Worm (Caenorhabditis elegans) whole organism, L2 larva: Measurements from ENCODE around the gene his-37.

Experiments
- C34F6.9 ChIP-seq: fragments of 150-350 bp; optimal IDR thresholded peaks from 2 replicates; lab custom pipeline; 2014; ENCODE audit warnings: missing biosample characterization, missing genetic modification characterization
- F13H6.1 ChIP-seq: sonication (generic microtip); optimal IDR thresholded peaks from 2 replicates; lab custom pipeline; 2016; ENCODE audit warnings: missing genetic modification characterization, missing compliant biosample characterization
- Y55F3AM.14 ChIP-seq: fragments of 200-800 bp; sonication (Bioruptor generic); optimal IDR thresholded peaks from 2 replicates; lab custom pipeline; 2018; ENCODE audit warnings: mild to moderate bottlenecking, missing genetic modification characterization, missing compliant biosample characterization
- ZK546.5 ChIP-seq: sonication (generic microtip); optimal IDR thresholded peaks from 2 replicates; lab custom pipeline; 2017; ENCODE audit warnings: missing biosample characterization, missing genetic modification characterization
- aly-2 ChIP-seq: fragments of 150-350 bp; optimal IDR thresholded peaks from 2 replicates; lab custom pipeline; 2014; ENCODE audit warnings: missing biosample characterization, missing genetic modification characterization
- ama-1 ChIP-seq: fragments of 150-350 bp; optimal IDR thresholded peaks from 2 replicates; lab custom pipeline; 2018; ENCODE audit warnings: inconsistent platforms
- blmp-1 ChIP-seq: sonication (generic microtip); optimal IDR thresholded peaks from 2 replicates; lab custom pipeline; 2017; ENCODE audit warnings: missing genetic modification characterization, mild to moderate bottlenecking, missing compliant biosample characterization, antibody characterized with exemption, moderate library complexity; ENCODE audit not compliant: insufficient read depth
- ceh-16 ChIP-seq: fragments of 150-350 bp; optimal IDR thresholded peaks from 2 replicates; lab custom pipeline; 2014; ENCODE audit warnings: missing biosample characterization, missing genetic modification characterization
- ceh-82 ChIP-seq: fragments of 150-350 bp; optimal IDR thresholded peaks from 2 replicates; lab custom pipeline; 2014; ENCODE audit warnings: missing biosample characterization, missing genetic modification characterization
- dmd-4 ChIP-seq: sonication (generic microtip); optimal IDR thresholded peaks from 2 replicates; lab custom pipeline; 2017; ENCODE audit warnings: missing biosample characterization, missing genetic modification characterization
- egl-27 ChIP-seq: sonication (generic microtip); optimal IDR thresholded peaks from 3 replicates; lab custom pipeline; 2017; ENCODE audit warnings: missing biosample characterization, missing genetic modification reagents, missing genetic modification characterization
- elt-1 ChIP-seq: fragments of 150-350 bp; optimal IDR thresholded peaks from 2 replicates; lab custom pipeline; 2014; ENCODE audit warnings: missing biosample characterization, missing genetic modification characterization
- elt-3 ChIP-seq: sonication (generic microtip); optimal IDR thresholded peaks from 2 replicates; lab custom pipeline; 2017; ENCODE audit warnings: missing biosample characterization, missing genetic modification characterization
- fos-1 ChIP-seq: fragments of 150-350 bp; optimal IDR thresholded peaks from 2 replicates; lab custom pipeline; 2014; ENCODE audit warnings: missing biosample characterization, missing genetic modification characterization
- gmeb-1 ChIP-seq: fragments of 150-350 bp; optimal IDR thresholded peaks from 2 replicates; lab custom pipeline; 2014; ENCODE audit warnings: missing biosample characterization, missing genetic modification characterization
- lin-11 ChIP-seq: fragments of 150-350 bp; sonication (generic microtip); optimal IDR thresholded peaks from 2 replicates; lab custom pipeline; 2014; ENCODE audit warnings: missing biosample characterization, missing genetic modification characterization, inconsistent platforms, mixed read lengths
- lin-13 ChIP-seq: fragments of 150-350 bp; optimal IDR thresholded peaks from 2 replicates; lab custom pipeline; 2014; ENCODE audit warnings: missing biosample characterization, missing genetic modification reagents, missing genetic modification characterization
- lsy-2 ChIP-seq, 2 experiments: fragments of 150-350 bp in 1 of 2; sonication (generic microtip) in 1 of 2; optimal IDR thresholded peaks; 2 replicates each; lab custom pipeline; 2014 to 2017; ENCODE audit warnings: missing biosample characterization in 2 of 2, missing genetic modification characterization in 2 of 2
- mab-5 ChIP-seq: fragments of 150-350 bp; optimal IDR thresholded peaks from 2 replicates; lab custom pipeline; 2014; ENCODE audit warnings: missing biosample characterization, missing genetic modification characterization
- mbf-1 ChIP-seq: sonication (generic microtip); optimal IDR thresholded peaks from 2 replicates; lab custom pipeline; 2017; ENCODE audit warnings: missing biosample characterization, missing genetic modification characterization
- mdl-1 ChIP-seq, 2 experiments: fragments of 150-350 bp in 1 of 2; sonication (generic microtip) in 1 of 2; optimal IDR thresholded peaks; 2 replicates each; lab custom pipeline; 2017; ENCODE audit warnings: missing biosample characterization in 2 of 2, missing genetic modification characterization in 2 of 2
- nhr-10 ChIP-seq: sonication (generic microtip); optimal IDR thresholded peaks from 2 replicates; lab custom pipeline; 2017; ENCODE audit warnings: missing biosample characterization, missing genetic modification characterization
- nhr-11 ChIP-seq: fragments of 150-350 bp; optimal IDR thresholded peaks from 2 replicates; lab custom pipeline; 2014; ENCODE audit warnings: missing biosample characterization, missing genetic modification characterization
- nhr-129 ChIP-seq: fragments of 150-350 bp; optimal IDR thresholded peaks from 2 replicates; lab custom pipeline; 2014; ENCODE audit warnings: missing biosample characterization, missing genetic modification characterization
- nhr-21 ChIP-seq: fragments of 150-350 bp; optimal IDR thresholded peaks from 2 replicates; lab custom pipeline; 2014; ENCODE audit warnings: missing biosample characterization, missing genetic modification characterization
- nhr-23 ChIP-seq: fragments of 150-350 bp; optimal IDR thresholded peaks from 2 replicates; lab custom pipeline; 2014; ENCODE audit warnings: missing biosample characterization, missing genetic modification reagents, missing genetic modification characterization
- nhr-237 ChIP-seq: fragments of 150-350 bp; optimal IDR thresholded peaks from 2 replicates; lab custom pipeline; 2014; ENCODE audit warnings: missing biosample characterization, missing genetic modification characterization
- nhr-25 ChIP-seq: fragments of 150-350 bp; sonication (generic microtip); optimal IDR thresholded peaks from 3 replicates; lab custom pipeline; 2014; ENCODE audit warnings: missing biosample characterization, missing genetic modification characterization
- nhr-6 ChIP-seq: fragments of 150-350 bp; optimal IDR thresholded peaks from 2 replicates; lab custom pipeline; 2014; ENCODE audit warnings: missing biosample characterization, missing genetic modification characterization
- nhr-77 ChIP-seq: fragments of 150-350 bp; optimal IDR thresholded peaks from 2 replicates; lab custom pipeline; 2014; ENCODE audit warnings: missing biosample characterization, missing genetic modification characterization
- sem-4 ChIP-seq: fragments of 150-350 bp; optimal IDR thresholded peaks from 2 replicates; lab custom pipeline; 2014; ENCODE audit warnings: missing biosample characterization, missing genetic modification reagents, missing genetic modification characterization
- sma-3 ChIP-seq: sonication (generic microtip); optimal IDR thresholded peaks from 2 replicates; lab custom pipeline; 2016; ENCODE audit warnings: missing genetic modification reagents, missing genetic modification characterization, missing compliant biosample characterization
- sma-9 ChIP-seq, 2 experiments: fragments of 150-350 bp in 1 of 2; sonication (generic microtip) in 1 of 2; optimal IDR thresholded peaks; 2 replicates each; lab custom pipeline; 2014 to 2016; ENCODE audit warnings: missing genetic modification characterization in 2 of 2, mild to moderate bottlenecking in 1 of 2, missing biosample characterization in 1 of 2, missing compliant biosample characterization in 1 of 2, missing genetic modification reagents in 1 of 2, moderate library complexity in 1 of 2
- snpc-4 ChIP-seq: fragments of 150-350 bp; optimal IDR thresholded peaks from 2 replicates; lab custom pipeline; 2014; ENCODE audit warnings: missing biosample characterization, missing genetic modification characterization
- unc-55 ChIP-seq: fragments of 150-350 bp; sonication (generic microtip); optimal IDR thresholded peaks from 3 replicates; lab custom pipeline; 2014; ENCODE audit warnings: missing biosample characterization, missing genetic modification reagents, missing genetic modification characterization
- unc-62 ChIP-seq: fragments of 150-350 bp; optimal IDR thresholded peaks from 2 replicates; lab custom pipeline; 2014; ENCODE audit warnings: missing biosample characterization, missing genetic modification reagents, missing genetic modification characterization
- ztf-1 ChIP-seq: fragments of 200-800 bp; sonication (Bioruptor generic); conservative IDR thresholded peaks from 2 replicates; pipeline ENCODE4 v1.3.6; 2022; ENCODE audit warnings: missing genetic modification characterization, missing compliant biosample characterization
- ztf-11 ChIP-seq: sonication (generic microtip); optimal IDR thresholded peaks from 2 replicates; lab custom pipeline; 2017; ENCODE audit warnings: missing biosample characterization, missing genetic modification characterization
- ztf-4 ChIP-seq: fragments of 150-350 bp; optimal IDR thresholded peaks from 2 replicates; lab custom pipeline; 2014; ENCODE audit warnings: missing biosample characterization, missing genetic modification characterization

Gene his-37

ce11 chrV:9576991-9577390, 30.1 kb downstream of the his-37 start, which contains the start of gene F25B3.2:
Gene F25B3.2, plus strand, starts transcription at chrV:9577291.
- TF ChIP-seq sem-4 (no peak), Y55F3AM.14 (no peak), lin-13 (GFP tag; lab: Kevin White, UChicago) (no peak), ztf-11 (tag; lab: Kevin White, UChicago) (no peak), unc-62 (GFP tag; lab: Kevin White, UChicago) (no peak), ceh-82 (no peak), unc-55 (no peak), nhr-21 (no peak), blmp-1 (tag; lab: Kevin White, UChicago) (no peak), ztf-1 (no peak), aly-2 (tag; lab: Kevin White, UChicago) (no peak), nhr-23 (tag; lab: Kevin White, UChicago) (no peak), F13H6.1 (tag; lab: Kevin White, UChicago) (no peak), ZK546.5 (no peak), ama-1 (lab: Kevin White, UChicago) (no peak), gmeb-1 (tag; lab: Kevin White, UChicago) (no peak)

ce11 chrV:9582594-9583322, 35.9 kb downstream of the his-37 start, which contains the start of gene rtfo-1:
Gene rtfo-1, minus strand, starts transcription at chrV:9582644.
- no peak for TF ChIP-seq nhr-25 (tag; lab: Kevin White, UChicago)
- no peak for TF ChIP-seq nhr-11 (tag; lab: Kevin White, UChicago)
- TF ChIP-seq F13H6.1 (tag; lab: Kevin White, UChicago): peak; percentile 53
- no peak for TF ChIP-seq mbf-1 (tag; lab: Kevin White, UChicago)
- TF ChIP-seq gmeb-1 (tag; lab: Kevin White, UChicago): peak; percentile 60
- peak; percentile 30 for TF ChIP-seq sma-9 (GFP tag; optimal IDR thresholded peaks at IDR 0.05; lab: Kevin White, UChicago)
- TF ChIP-seq sma-9 (tag; optimal IDR thresholded peaks at IDR 0.05; lab: Kevin White, UChicago): no peak
- TF ChIP-seq ama-1 (lab: Kevin White, UChicago): no peak
- no peak for TF ChIP-seq Y55F3AM.14
- peak; percentile 40 for TF ChIP-seq lin-13 (GFP tag; lab: Kevin White, UChicago)
- TF ChIP-seq egl-27: no peak
- no peak for TF ChIP-seq nhr-10 (tag; lab: Kevin White, UChicago)
- peak; percentile 7 for TF ChIP-seq ztf-4 (tag; lab: Kevin White, UChicago)
- TF ChIP-seq ceh-82: no peak
- TF ChIP-seq elt-1 (tag; lab: Kevin White, UChicago): no peak
- peak; percentile 45 for TF ChIP-seq C34F6.9 (tag; lab: Kevin White, UChicago)
- TF ChIP-seq nhr-6 (tag; lab: Kevin White, UChicago): no peak
- no peak for TF ChIP-seq ztf-1
- TF ChIP-seq ceh-16 (tag; lab: Kevin White, UChicago): no peak
- TF ChIP-seq lin-11 (tag; lab: Kevin White, UChicago): peak; percentile 64
- TF ChIP-seq fos-1 (tag; lab: Kevin White, UChicago): peak; percentile 9
- TF ChIP-seq sem-4: no peak
- TF ChIP-seq blmp-1 (tag; lab: Kevin White, UChicago): no peak
- no peak for TF ChIP-seq nhr-23 (tag; lab: Kevin White, UChicago)
- peak; percentile 16 for TF ChIP-seq mab-5 (tag; lab: Kevin White, UChicago)
- no peak for TF ChIP-seq nhr-77 (tag; lab: Kevin White, UChicago)
- no peak for TF ChIP-seq aly-2 (tag; lab: Kevin White, UChicago)
- no peak for TF ChIP-seq lsy-2 (tag; optimal IDR thresholded peaks at IDR 0.05; lab: Kevin White, UChicago)
- no peak for TF ChIP-seq dmd-4
- peak; percentile 50 for TF ChIP-seq nhr-129 (tag; lab: Kevin White, UChicago)
- TF ChIP-seq ZK546.5: no peak
- peak; percentile 41 for TF ChIP-seq sma-3

DNA sequence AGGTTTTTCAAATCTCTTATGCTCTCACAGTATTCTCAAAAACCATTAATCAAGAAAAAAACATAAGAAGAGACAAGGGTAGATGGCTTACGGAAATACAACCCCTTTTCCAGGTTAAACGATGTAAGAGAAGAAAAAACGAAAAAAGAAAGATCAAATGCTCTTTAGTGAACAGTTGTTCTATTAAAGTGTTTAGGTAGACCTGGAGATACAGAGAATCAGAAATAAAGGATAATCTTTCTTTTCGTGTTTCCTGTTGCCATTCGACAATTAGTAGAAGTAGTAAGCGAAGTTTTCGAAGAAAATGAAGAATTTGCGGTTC, 36.4 kb downstream of the his-37 start, which contains the start of gene K09G1.1:
Gene K09G1.1 (plus strand): TSS at position 223 of the 322 bp plus-strand sequence.
- TF ChIP-seq nhr-11 (tag; lab: Kevin White, UChicago) (no peak), mab-5 (tag; lab: Kevin White, UChicago) (no peak), ztf-11 (tag; lab: Kevin White, UChicago) (no peak), mdl-1 (tag; optimal IDR thresholded peaks at IDR 0.05; lab: Kevin White, UChicago) (no peak), lin-11 (tag; lab: Kevin White, UChicago) (no peak), mbf-1 (tag; lab: Kevin White, UChicago) (no peak), elt-1 (tag; lab: Kevin White, UChicago) (no peak), nhr-237 (tag; lab: Kevin White, UChicago) (no peak), snpc-4 (no peak), nhr-129 (tag; lab: Kevin White, UChicago) (no peak), gmeb-1 (tag; lab: Kevin White, UChicago) (no peak), ZK546.5 (no peak), blmp-1 (tag; lab: Kevin White, UChicago) (no peak), dmd-4 (no peak), sma-9 (GFP tag; optimal IDR thresholded peaks at IDR 0.05; lab: Kevin White, UChicago) (no peak), sma-9 (tag; optimal IDR thresholded peaks at IDR 0.05; lab: Kevin White, UChicago) (no peak), elt-3 (tag; lab: Kevin White, UChicago) (no peak), ceh-16 (tag; lab: Kevin White, UChicago) (no peak), nhr-6 (tag; lab: Kevin White, UChicago) (no peak), fos-1 (tag; lab: Kevin White, UChicago) (no peak)
